Worm (Caenorhabditis elegans) whole organism, L4 larva: ENCODE measurements around the gene pes-9.

Source experiments
- ama-1 ChIP-seq: fragments of 150-350 bp; optimal IDR thresholded peaks from 2 replicates; lab custom pipeline; 2014; ENCODE audit warnings: inconsistent platforms, mixed read lengths
- dve-1 ChIP-seq: sonication (generic microtip); optimal IDR thresholded peaks from 2 replicates; lab custom pipeline; 2017; ENCODE audit warnings: antibody characterized with exemption, mild to moderate bottlenecking, missing genetic modification characterization, missing compliant biosample characterization; ENCODE audit not compliant: insufficient read depth
- gei-8 ChIP-seq: fragments of 200-800 bp; sonication (Bioruptor generic); optimal IDR thresholded peaks from 2 replicates; lab custom pipeline; 2018; ENCODE audit warnings: mild to moderate bottlenecking, missing genetic modification characterization, missing compliant biosample characterization
- hlh-11 ChIP-seq: fragments of 200-800 bp; sonication (Bioruptor generic); optimal IDR thresholded peaks from 2 replicates; lab custom pipeline; 2018; ENCODE audit warnings: mild to moderate bottlenecking, missing genetic modification characterization, missing compliant biosample characterization
- lin-1 ChIP-seq: fragments of 200-800 bp; sonication (Bioruptor generic); IDR thresholded peaks from 2 replicates; pipeline ENCODE4 v1.3.6; 2022; ENCODE audit warnings: missing genetic modification reagents, missing genetic modification characterization, missing compliant biosample characterization
- lin-39 ChIP-seq: fragments of 150-350 bp; optimal IDR thresholded peaks from 2 replicates; lab custom pipeline; 2014; ENCODE audit warnings: missing biosample characterization, missing genetic modification reagents, missing genetic modification characterization
- mxl-3 ChIP-seq: fragments of 200-800 bp; sonication (Bioruptor generic); optimal IDR thresholded peaks from 2 replicates; lab custom pipeline; 2018; ENCODE audit warnings: mild to moderate bottlenecking, missing genetic modification characterization, missing compliant biosample characterization
- nhr-76 ChIP-seq: fragments of 150-350 bp; optimal IDR thresholded peaks from 2 replicates; lab custom pipeline; 2014; ENCODE audit warnings: missing biosample characterization, missing genetic modification characterization
- nhr-77 ChIP-seq: fragments of 150-350 bp; optimal IDR thresholded peaks from 2 replicates; lab custom pipeline; 2014; ENCODE audit warnings: missing biosample characterization, missing genetic modification characterization
- spr-3 ChIP-seq: fragments of 200-800 bp; sonication (Bioruptor generic); optimal IDR thresholded peaks from 2 replicates; lab custom pipeline; 2018; ENCODE audit warnings: mild to moderate bottlenecking, missing genetic modification characterization, missing compliant biosample characterization

ce11 chrV:14599972-14600371 lies 3.1 kb upstream of the pes-9 start, which contains the start of gene glb-22:
- no peak for TF ChIP-seq gei-8 (GFP tag; lab: Kevin White, UChicago)
- TF ChIP-seq dve-1 (tag; lab: Kevin White, UChicago): no peak
- TF ChIP-seq mxl-3 (GFP tag; lab: Kevin White, UChicago): no peak
- no peak for TF ChIP-seq nhr-76
- no peak for TF ChIP-seq lin-1 (GFP tag; lab: Robert Waterston, UW)
- no peak for TF ChIP-seq hlh-11 (tag; lab: Kevin White, UChicago)
- no peak for TF ChIP-seq lin-39 (tag; lab: Kevin White, UChicago)
- TF ChIP-seq spr-3 (GFP tag; lab: Kevin White, UChicago): no peak
- TF ChIP-seq nhr-77 (tag; lab: Kevin White, UChicago): no peak
- TF ChIP-seq ama-1 (lab: Kevin White, UChicago): no peak
